Fruit fly (Drosophila melanogaster): ENCODE measurements around the gene Tgi.

DNA sequence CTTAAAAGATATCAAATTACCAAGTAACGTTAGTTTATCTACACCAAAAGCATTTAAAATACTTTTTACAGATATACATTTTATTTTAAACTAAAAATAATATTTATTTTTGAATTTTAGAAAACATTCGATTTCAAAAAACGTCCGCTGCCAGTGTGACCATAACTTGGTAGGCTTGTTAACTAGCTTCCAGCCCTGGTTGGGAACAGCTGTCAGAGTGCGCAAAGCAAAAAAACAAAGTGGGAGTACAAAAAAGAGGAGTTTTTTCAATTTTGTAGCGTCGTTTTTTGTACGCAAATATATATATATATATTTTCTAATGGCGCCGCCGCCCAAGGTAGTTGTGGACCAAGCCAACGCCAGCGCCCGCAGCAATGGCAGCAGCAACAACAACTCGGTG lies 44.2 kb upstream of the Tgi start, which contains the start of gene cmb:
- no peak for TF ChIP-seq psq (optimal IDR thresholded peaks at IDR 0.05)
- TF ChIP-seq CG8478 (optimal IDR thresholded peaks at IDR 0.05), result no peak
- TF ChIP-seq EcR (GFP tag; optimal IDR thresholded peaks at IDR 0.05), result no peak
